Worm (Caenorhabditis elegans) whole organism, young adult: ENCODE results near the gene K09E4.1.
A peak's percentile ranks its signal among the peaks of the same experiment; 100 is the strongest.

Experiments
- F23B12.7 ChIP-seq: sonication (generic microtip); optimal IDR thresholded peaks from 2 replicates; lab custom pipeline; 2017; ENCODE audit warnings: missing genetic modification characterization, mild to moderate bottlenecking, missing compliant biosample characterization, antibody characterized with exemption, moderate library complexity; ENCODE audit not compliant: insufficient read depth
- F37B4.10 ChIP-seq: fragments of 200-800 bp; sonication (Bioruptor generic); IDR thresholded peaks from 2 replicates; pipeline ENCODE4 v1.3.6; 2022; ENCODE audit warnings: missing genetic modification characterization, missing compliant biosample characterization
- F39B2.1 ChIP-seq: fragments of 200-800 bp; sonication (Bioruptor generic); IDR thresholded peaks from 2 replicates; pipeline ENCODE4 v1.3.6; 2022; ENCODE audit warnings: missing genetic modification reagents, missing genetic modification characterization, missing compliant biosample characterization
- F57C9.4 ChIP-seq: sonication (generic microtip); optimal IDR thresholded peaks from 2 replicates; lab custom pipeline; 2017; ENCODE audit warnings: mild to moderate bottlenecking, missing genetic modification characterization, missing compliant biosample characterization
- K11D2.4 ChIP-seq: fragments of 200-800 bp; sonication (Bioruptor generic); IDR thresholded peaks from 2 replicates; pipeline ENCODE4 v1.3.6; 2022; ENCODE audit warnings: missing genetic modification reagents, missing genetic modification characterization, missing compliant biosample characterization
- T07F8.4 ChIP-seq: sonication (generic microtip); optimal IDR thresholded peaks from 2 replicates; lab custom pipeline; 2016; ENCODE audit warnings: mild to moderate bottlenecking, missing genetic modification characterization, moderate library complexity, missing compliant biosample characterization
- T26A5.8 ChIP-seq: sonication (generic microtip); optimal IDR thresholded peaks from 2 replicates; lab custom pipeline; 2016; ENCODE audit warnings: missing genetic modification characterization, missing compliant biosample characterization
- Y53G8AR.9 ChIP-seq: fragments of 200-800 bp; sonication (Bioruptor generic); conservative IDR thresholded peaks from 2 replicates; pipeline ENCODE4 v1.3.6; 2022; ENCODE audit warnings: missing genetic modification reagents, missing genetic modification characterization, missing compliant biosample characterization
- Y67H2A.10 ChIP-seq: fragments of 200-800 bp; sonication (Bioruptor generic); conservative IDR thresholded peaks from 2 replicates; pipeline ENCODE4 v1.3.6; 2022; ENCODE audit warnings: missing genetic modification reagents, missing genetic modification characterization, missing compliant biosample characterization
- ama-1 ChIP-seq, 3 experiments: fragments of 150-350 bp in 1 of 3; sonication (generic microtip) in 2 of 3; optimal IDR thresholded peaks; 2 replicates each; lab custom pipeline; 2014 to 2018; ENCODE audit warnings: missing biosample characterization in 2 of 3, missing genetic modification characterization in 2 of 3, missing genetic modification reagents in 2 of 3
- atf-7 ChIP-seq: sonication (generic microtip); optimal IDR thresholded peaks from 2 replicates; lab custom pipeline; 2017; ENCODE audit warnings: mild to moderate bottlenecking, missing genetic modification characterization, missing compliant biosample characterization
- attf-5 ChIP-seq: fragments of 200-800 bp; sonication (Bioruptor generic); optimal IDR thresholded peaks from 2 replicates; lab custom pipeline; 2018; ENCODE audit warnings: mild to moderate bottlenecking, missing genetic modification characterization, missing compliant biosample characterization
- attf-6 ChIP-seq: fragments of 200-800 bp; sonication (Bioruptor generic); IDR thresholded peaks from 2 replicates; pipeline ENCODE4 v1.3.6; 2022; ENCODE audit warnings: missing genetic modification reagents, missing genetic modification characterization, missing compliant biosample characterization
- bed-2 ChIP-seq: fragments of 200-800 bp; sonication (Bioruptor generic); IDR thresholded peaks from 2 replicates; pipeline ENCODE4 v1.3.6; 2022; ENCODE audit warnings: missing genetic modification reagents, missing genetic modification characterization, missing compliant biosample characterization
- ccch-3 ChIP-seq: fragments of 200-800 bp; sonication (Bioruptor generic); optimal IDR thresholded peaks from 2 replicates; lab custom pipeline; 2018; ENCODE audit warnings: mild to moderate bottlenecking, missing genetic modification characterization, missing compliant biosample characterization
- cebp-1 ChIP-seq, 2 experiments: fragments of 200-800 bp in 1 of 2; sonication (Bioruptor generic) in 1 of 2; sonication (generic microtip) in 1 of 2; IDR thresholded peaks in 1 of 2; optimal IDR thresholded peaks in 1 of 2; 2 replicates each; pipeline versions ENCODE4 v1.3.6 to Lab custom; 2017 to 2022; ENCODE audit warnings: missing compliant biosample characterization in 2 of 2, missing genetic modification characterization in 2 of 2, mild to moderate bottlenecking in 1 of 2, missing genetic modification reagents in 1 of 2, moderate library complexity in 1 of 2
- ceh-40 ChIP-seq: fragments of 200-800 bp; sonication (Bioruptor generic); IDR thresholded peaks from 2 replicates; pipeline ENCODE4 v1.3.6; 2022; ENCODE audit warnings: missing genetic modification characterization, missing compliant biosample characterization
- chd-7 ChIP-seq: sonication (generic microtip); optimal IDR thresholded peaks from 2 replicates; lab custom pipeline; 2016; ENCODE audit warnings: mild to moderate bottlenecking, missing genetic modification characterization, moderate library complexity, missing compliant biosample characterization
- dpff-1 ChIP-seq: sonication (generic microtip); optimal IDR thresholded peaks from 2 replicates; lab custom pipeline; 2017; ENCODE audit warnings: mild to moderate bottlenecking, missing genetic modification characterization, missing compliant biosample characterization
- dpl-1 ChIP-seq: fragments of 150-350 bp; optimal IDR thresholded peaks from 2 replicates; lab custom pipeline; 2014; ENCODE audit warnings: missing biosample characterization, missing genetic modification reagents, missing genetic modification characterization
- egrh-3 ChIP-seq: fragments of 200-800 bp; sonication (Bioruptor generic); IDR thresholded peaks from 2 replicates; pipeline ENCODE4 v1.3.6; 2022; ENCODE audit warnings: missing genetic modification reagents, missing genetic modification characterization, missing compliant biosample characterization
- hmg-1.2 ChIP-seq: fragments of 200-800 bp; sonication (Bioruptor generic); IDR thresholded peaks from 2 replicates; pipeline ENCODE4 v1.3.6; 2022; ENCODE audit warnings: missing genetic modification reagents, missing genetic modification characterization, missing compliant biosample characterization
- hmg-20 ChIP-seq: fragments of 200-800 bp; sonication (Bioruptor generic); IDR thresholded peaks from 2 replicates; pipeline ENCODE4 v1.3.6; 2022; ENCODE audit warnings: missing genetic modification reagents, missing genetic modification characterization, missing compliant biosample characterization
- hrde-1 ChIP-seq: sonication (generic microtip); optimal IDR thresholded peaks from 2 replicates; lab custom pipeline; 2016; ENCODE audit warnings: missing genetic modification characterization, mild to moderate bottlenecking, missing compliant biosample characterization, moderate library complexity, missing genotype, missing genetic modification reagents, borderline replicate concordance
- let-526 ChIP-seq: fragments of 200-800 bp; sonication (Bioruptor generic); IDR thresholded peaks from 2 replicates; pipeline ENCODE4 v1.3.6; 2022; ENCODE audit warnings: missing genetic modification reagents, missing genetic modification characterization, missing compliant biosample characterization
- lir-1 ChIP-seq: fragments of 200-800 bp; sonication (Bioruptor generic); conservative IDR thresholded peaks from 2 replicates; pipeline ENCODE4 v1.3.6; 2022; ENCODE audit warnings: missing genetic modification reagents, missing genetic modification characterization, missing compliant biosample characterization
- nhr-120 ChIP-seq: fragments of 200-800 bp; sonication (Bioruptor generic); IDR thresholded peaks from 2 replicates; pipeline ENCODE4 v1.3.6; 2022; ENCODE audit warnings: missing genetic modification characterization, missing compliant biosample characterization
- nhr-80 ChIP-seq: sonication (generic microtip); optimal IDR thresholded peaks from 2 replicates; lab custom pipeline; 2016; ENCODE audit warnings: missing genetic modification characterization, missing compliant biosample characterization
- rec-8 ChIP-seq, 2 experiments: sonication (generic microtip); optimal IDR thresholded peaks; 2 replicates each; lab custom pipeline; 2016; ENCODE audit warnings: mild to moderate bottlenecking in 2 of 2, missing genetic modification characterization in 2 of 2, missing genetic modification reagents in 2 of 2, missing genotype in 2 of 2, missing biosample characterization in 1 of 2, missing compliant biosample characterization in 1 of 2, moderate library complexity in 1 of 2
- snpc-1.3 ChIP-seq: sonication (generic microtip); optimal IDR thresholded peaks from 2 replicates; lab custom pipeline; 2017; ENCODE audit warnings: missing genetic modification characterization, mild to moderate bottlenecking, missing compliant biosample characterization, antibody characterized with exemption, moderate library complexity, missing genotype, missing genetic modification reagents; ENCODE audit not compliant: insufficient read depth
- unc-62 ChIP-seq: fragments of 150-350 bp; optimal IDR thresholded peaks from 2 replicates; lab custom pipeline; 2014; ENCODE audit warnings: missing biosample characterization, missing genetic modification reagents, missing genetic modification characterization
- zfh-2 ChIP-seq: fragments of 200-800 bp; sonication (Bioruptor generic); conservative IDR thresholded peaks from 2 replicates; pipeline ENCODE4 v1.3.6; 2022; ENCODE audit warnings: missing genetic modification reagents, missing genetic modification characterization, missing compliant biosample characterization
- ztf-26 ChIP-seq: sonication (generic microtip); optimal IDR thresholded peaks from 2 replicates; lab custom pipeline; 2017; ENCODE audit warnings: missing genetic modification characterization, missing compliant biosample characterization

Gene K09E4.1

DNA sequence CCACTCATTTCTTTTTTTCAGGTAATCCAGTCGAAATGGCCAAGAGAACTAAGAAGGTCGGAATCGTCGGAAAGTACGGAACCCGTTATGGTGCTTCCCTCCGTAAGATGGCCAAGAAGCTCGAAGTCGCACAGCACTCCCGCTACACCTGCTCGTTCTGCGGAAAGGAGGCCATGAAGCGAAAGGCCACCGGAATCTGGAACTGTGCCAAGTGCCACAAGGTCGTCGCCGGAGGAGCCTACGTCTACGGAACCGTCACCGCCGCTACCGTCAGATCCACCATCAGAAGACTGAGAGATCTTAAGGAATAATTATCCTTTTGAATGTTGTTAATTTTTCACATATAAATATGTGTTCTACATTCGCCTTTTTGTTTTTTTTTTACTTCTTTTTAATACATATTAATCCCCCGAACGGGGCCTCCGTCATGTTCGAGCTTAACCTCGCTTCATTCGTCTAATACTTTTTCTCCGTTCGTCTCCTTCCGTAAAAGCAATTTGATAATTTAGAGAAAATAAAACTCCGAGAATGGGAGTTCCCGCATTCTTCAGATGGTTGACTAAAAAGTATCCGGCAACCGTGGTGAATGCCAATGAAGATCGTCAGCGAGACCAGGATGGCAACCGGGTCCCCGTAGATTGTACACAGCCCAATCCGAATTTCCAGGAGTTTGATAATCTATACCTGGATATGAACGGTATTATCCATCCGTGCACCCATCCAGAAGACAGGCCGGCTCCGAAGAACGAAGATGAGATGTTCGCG lies 17.8 kb downstream of the K09E4.1 start, which contains the start of the genes rpl-43 and xrn-2 (continued):
- TF ChIP-seq nhr-80 (tag; lab: Kevin White, UChicago) (no peak), F37B4.10 (GFP tag; lab: Robert Waterston, UW) (0 out of 2 replicates have a peak, but pooled peaks have one; percentile 84), unc-62 (no peak), egrh-3 (GFP tag; lab: Robert Waterston, UW) (peak; percentile 67), chd-7 (tag; lab: Kevin White, UChicago) (peak; percentile 82), rec-8 (tag; optimal IDR thresholded peaks at IDR 0.05; lab: Kevin White, UChicago) (peak in 1 of 2 experiments; percentile 70), ztf-26 (tag; lab: Kevin White, UChicago) (no peak), bed-2 (GFP tag; lab: Robert Waterston, UW) (no peak), lir-1 (GFP tag; lab: Robert Waterston, UW) (0 out of 2 replicates have a peak, but pooled peaks have one; percentile 17), attf-6 (GFP tag; lab: Robert Waterston, UW) (peak; percentile 87), attf-5 (GFP tag; lab: Kevin White, UChicago) (peak; percentile 30), hrde-1 (peak; percentile 94), let-526 (no peak), atf-7 (tag; lab: Kevin White, UChicago) (peak; percentile 72), F23B12.7 (tag; lab: Kevin White, UChicago) (no peak), ama-1 (optimal IDR thresholded peaks at IDR 0.05; lab: Kevin White, UChicago) (no peak), ama-1 (GFP tag; optimal IDR thresholded peaks at IDR 0.05; lab: Kevin White, UChicago) (peak in 1 of 2 experiments; percentile 62), nhr-120 (GFP tag; lab: Robert Waterston, UW) (0 out of 2 replicates have a peak, but pooled peaks have one; percentile 76)

DNA sequence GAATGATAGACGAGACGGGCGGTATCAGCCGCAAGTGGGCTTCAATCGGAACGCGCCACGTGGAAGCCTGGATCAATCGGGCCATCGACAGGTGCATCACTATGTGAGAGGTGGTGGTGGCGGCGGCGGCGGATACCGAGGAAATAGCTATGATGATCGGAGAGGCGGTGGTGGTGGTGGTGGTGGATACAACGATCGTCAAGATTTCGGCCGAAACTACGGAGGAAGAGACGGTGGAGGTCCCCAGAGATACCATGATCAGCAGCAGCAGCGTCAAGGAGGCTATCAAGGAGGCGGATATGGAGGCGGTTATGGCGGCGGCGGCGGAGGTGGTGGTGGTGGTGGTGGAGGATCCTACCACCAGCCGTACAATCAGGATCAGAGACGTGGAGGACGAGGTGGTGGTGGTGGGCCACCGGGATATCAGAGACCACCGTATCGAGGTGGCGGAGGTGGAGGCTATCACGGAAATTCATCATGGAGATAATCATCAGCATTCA lies 27.8 kb downstream of the K09E4.1 start:
- TF ChIP-seq dpl-1 (no peak), Y67H2A.10 (GFP tag; lab: Robert Waterston, UW) (no peak), zfh-2 (GFP tag; lab: Robert Waterston, UW) (peak; percentile 78), cebp-1 (GFP tag; IDR thresholded peaks at IDR 0.05; lab: Robert Waterston, UW) (0 out of 2 replicates have a peak, but pooled peaks have one; percentile 20), cebp-1 (tag; optimal IDR thresholded peaks at IDR 0.05; lab: Kevin White, UChicago) (no peak), egrh-3 (GFP tag; lab: Robert Waterston, UW) (peak; percentile 81), ceh-40 (GFP tag; lab: Robert Waterston, UW) (no peak), hmg-1.2 (no peak), hmg-20 (GFP tag; lab: Robert Waterston, UW) (no peak)
- TF ChIP-seq, all 124 proteins: peak for 3

DNA sequence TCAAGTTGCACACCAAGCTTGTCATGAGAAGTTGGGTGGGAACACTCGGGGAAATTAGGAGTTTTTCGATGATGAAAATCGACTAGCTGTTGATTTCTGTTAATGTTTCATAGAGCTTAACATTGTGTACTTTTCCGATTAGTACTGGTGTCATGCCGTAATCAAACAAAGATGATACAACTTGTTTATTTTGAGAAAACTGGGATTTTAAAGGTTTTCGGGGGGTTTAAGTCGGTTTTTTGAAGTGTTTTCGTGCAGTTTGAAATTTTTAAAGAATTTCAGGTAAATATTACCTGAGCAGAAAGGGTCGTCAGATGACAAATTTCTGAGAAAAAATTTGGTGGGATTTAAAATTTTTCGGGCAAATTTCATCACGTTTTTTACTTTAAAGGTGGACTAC lies 33.9 kb downstream of the K09E4.1 start, which contains the start of gene eat-2:
Gene eat-2 (minus strand): TSS at position 101 of the 400 bp plus-strand sequence.
- TF ChIP-seq T26A5.8 (tag; lab: Kevin White, UChicago) (no peak), T07F8.4 (tag; lab: Kevin White, UChicago) (no peak), F57C9.4 (tag; lab: Kevin White, UChicago) (no peak), dpl-1 (no peak), let-526 (no peak), ccch-3 (GFP tag; lab: Kevin White, UChicago) (no peak), dpff-1 (tag; lab: Kevin White, UChicago) (no peak), snpc-1.3 (no peak), Y53G8AR.9 (GFP tag; lab: Robert Waterston, UW) (no peak), K11D2.4 (GFP tag; lab: Robert Waterston, UW) (no peak), rec-8 (tag; optimal IDR thresholded peaks at IDR 0.05; lab: Kevin White, UChicago) (no peak), F39B2.1 (GFP tag; lab: Robert Waterston, UW) (no peak)
- TF ChIP-seq, all 124 proteins: peak for 0
